Worm (Caenorhabditis elegans) whole organism, L3 larva: ENCODE results near the gene lips-13.
A peak's percentile ranks its signal among the peaks of the same experiment; 100 is the strongest.

Experiments used
- R02D3.7 ChIP-seq: fragments of 150-350 bp; optimal IDR thresholded peaks from 2 replicates; lab custom pipeline; 2014; ENCODE audit warnings: missing biosample characterization, missing genetic modification characterization
- aly-2 ChIP-seq: fragments of 150-350 bp; optimal IDR thresholded peaks from 2 replicates; lab custom pipeline; 2014; ENCODE audit warnings: missing biosample characterization, missing genetic modification characterization
- elt-2 ChIP-seq: sonication (generic microtip); optimal IDR thresholded peaks from 2 replicates; lab custom pipeline; 2016; ENCODE audit warnings: missing genetic modification reagents, mild to moderate bottlenecking, missing genetic modification characterization, missing compliant biosample characterization
- fos-1 ChIP-seq: fragments of 150-350 bp; optimal IDR thresholded peaks from 2 replicates; lab custom pipeline; 2014; ENCODE audit warnings: missing biosample characterization, missing genetic modification characterization
- lin-39 ChIP-seq: fragments of 150-350 bp; optimal IDR thresholded peaks from 2 replicates; lab custom pipeline; 2018; ENCODE audit warnings: missing biosample characterization, missing genetic modification reagents, missing genetic modification characterization
- nhr-11 ChIP-seq: fragments of 150-350 bp; optimal IDR thresholded peaks from 2 replicates; lab custom pipeline; 2014; ENCODE audit warnings: missing biosample characterization, missing genetic modification characterization
- nhr-77 ChIP-seq: fragments of 150-350 bp; optimal IDR thresholded peaks from 2 replicates; lab custom pipeline; 2014; ENCODE audit warnings: missing biosample characterization, missing genetic modification characterization
- skn-1 ChIP-seq: fragments of 150-350 bp; optimal IDR thresholded peaks from 2 replicates; lab custom pipeline; 2014; ENCODE audit warnings: missing biosample characterization, missing genetic modification characterization
- snpc-4 ChIP-seq: fragments of 150-350 bp; optimal IDR thresholded peaks from 2 replicates; lab custom pipeline; 2014; ENCODE audit warnings: missing biosample characterization, missing genetic modification characterization
- zag-1 ChIP-seq: fragments of 150-350 bp; optimal IDR thresholded peaks from 2 replicates; lab custom pipeline; 2014; ENCODE audit warnings: missing biosample characterization, missing genetic modification characterization
- ztf-4 ChIP-seq: fragments of 150-350 bp; optimal IDR thresholded peaks from 2 replicates; lab custom pipeline; 2014; ENCODE audit warnings: missing biosample characterization, missing genetic modification characterization

- no peak for TF ChIP-seq nhr-11 (tag; lab: Kevin White, UChicago)
- no peak for TF ChIP-seq fos-1
- no peak for TF ChIP-seq aly-2 (tag; lab: Kevin White, UChicago)
- no peak for TF ChIP-seq ztf-4
- no peak for TF ChIP-seq zag-1 (tag; lab: Kevin White, UChicago)
- no peak for TF ChIP-seq snpc-4 (tag; lab: Kevin White, UChicago)
- no peak for TF ChIP-seq nhr-77 (tag; lab: Kevin White, UChicago)
- TF ChIP-seq elt-2 (tag; lab: Kevin White, UChicago), result peak; percentile 88
- no peak for TF ChIP-seq skn-1
- no peak for TF ChIP-seq lin-39
- no peak for TF ChIP-seq R02D3.7 (tag; lab: Kevin White, UChicago)
Measured at ce11 chrII:1140689-1141088, 22.8 kb upstream of the lips-13 start, which contains the start of gene W09B6.4.
